Fruit fly (Drosophila melanogaster): Measurements from ENCODE around the gene CG6933.

dm6 chr3L:20187885-20188570 lies 32.2 kb downstream of the CG6933 start, which contains the start of gene Ssk:
- no peak for TF ChIP-seq Snoo (tag; optimal IDR thresholded peaks at IDR 0.05)
- no peak for TF ChIP-seq Pif1A (GFP tag; optimal IDR thresholded peaks at IDR 0.05)
- no peak for TF ChIP-seq D1 (tag; optimal IDR thresholded peaks at IDR 0.05)
- no peak for TF ChIP-seq CG17806 (tag; optimal IDR thresholded peaks at IDR 0.05)
- no peak for TF ChIP-seq CG9948 (tag; optimal IDR thresholded peaks at IDR 0.05)
- TF ChIP-seq CG4496 (GFP tag; IDR thresholded peaks at IDR 0.05) = no peak
- peak; percentile 3 for TF ChIP-seq Pif1B (GFP tag; optimal IDR thresholded peaks at IDR 0.05)
- peak; percentile 32; the same call in 1 of the 2 replicates for TF ChIP-seq Ets98B (GFP tag; IDR thresholded peaks at IDR 0.05)
- TF ChIP-seq gl (tag; optimal IDR thresholded peaks at IDR 0.05) = no peak

Data from whole organism, pupa.